Fruit fly (Drosophila melanogaster) whole organism, embryonic: ENCODE data around the gene CG17267.

ENCODE experiments used
- Bdp1 ChIP-seq: fragments of 200-800 bp; sonication (Bioruptor generic); optimal IDR thresholded peaks from 3 replicates; lab custom pipeline; 2016; ENCODE audit warnings: missing biosample characterization, missing genetic modification characterization
- C15 ChIP-seq: fragments of 200-800 bp; sonication (Bioruptor generic); IDR thresholded peaks from 3 replicates; pipeline ENCODE4 v1.3.6; 2022; ENCODE audit warnings: missing biosample characterization, missing genetic modification characterization
- CG10543 ChIP-seq: fragments of 200-800 bp; sonication (Bioruptor generic); optimal IDR thresholded peaks from 3 replicates; lab custom pipeline; 2017; ENCODE audit warnings: missing biosample characterization, mild to moderate bottlenecking, missing genetic modification characterization, moderate library complexity
- CG10565 ChIP-seq: fragments of 200-800 bp; sonication (Bioruptor generic); optimal IDR thresholded peaks from 3 replicates; lab custom pipeline; 2016; ENCODE audit warnings: missing biosample characterization, mild to moderate bottlenecking, missing genetic modification characterization
- CG11504 ChIP-seq: fragments of 200-800 bp; sonication (Bioruptor generic); optimal IDR thresholded peaks from 3 replicates; lab custom pipeline; 2019; ENCODE audit warnings: missing biosample characterization, mild to moderate bottlenecking, missing genetic modification characterization, moderate library complexity
- CG13123 ChIP-seq: fragments of 200-800 bp; sonication (Bioruptor generic); optimal IDR thresholded peaks from 2 replicates; lab custom pipeline; 2016; ENCODE audit warnings: missing biosample characterization, missing genetic modification characterization
- CG13296 ChIP-seq: fragments of 200-800 bp; sonication (Bioruptor generic); optimal IDR thresholded peaks from 3 replicates; lab custom pipeline; 2018; ENCODE audit warnings: missing biosample characterization, mild to moderate bottlenecking, missing genetic modification characterization
- CG13894 ChIP-seq: fragments of 200-800 bp; sonication (Bioruptor generic); optimal IDR thresholded peaks from 3 replicates; lab custom pipeline; 2018; ENCODE audit warnings: missing biosample characterization, mild to moderate bottlenecking, missing genetic modification characterization, moderate library complexity
- CG1529 ChIP-seq: fragments of 200-800 bp; sonication (Bioruptor generic); optimal IDR thresholded peaks from 3 replicates; lab custom pipeline; 2018; ENCODE audit warnings: missing biosample characterization, missing genetic modification characterization
- CG15479 ChIP-seq: fragments of 200-800 bp; sonication (Bioruptor generic); optimal IDR thresholded peaks from 3 replicates; lab custom pipeline; 2019; ENCODE audit warnings: missing biosample characterization, mild to moderate bottlenecking, missing genetic modification characterization, moderate library complexity
- CG1603 ChIP-seq: fragments of 200-800 bp; sonication (Bioruptor generic); optimal IDR thresholded peaks from 2 replicates; lab custom pipeline; 2019; ENCODE audit warnings: missing biosample characterization, mild to moderate bottlenecking, missing genetic modification characterization, moderate library complexity
- CG6254 ChIP-seq: fragments of 200-800 bp; sonication (Bioruptor generic); optimal IDR thresholded peaks from 3 replicates; lab custom pipeline; 2017; ENCODE audit warnings: mild to moderate bottlenecking, missing biosample characterization, missing genetic modification reagents, missing genetic modification characterization
- CG7745 ChIP-seq: fragments of 200-800 bp; sonication (Bioruptor generic); optimal IDR thresholded peaks from 2 replicates; lab custom pipeline; 2018; ENCODE audit warnings: missing biosample characterization, mild to moderate bottlenecking, missing genetic modification characterization, moderate library complexity
- CG7963 ChIP-seq: fragments of 200-800 bp; sonication (Bioruptor generic); IDR thresholded peaks from 3 replicates; pipeline ENCODE4 v1.3.6; 2022; ENCODE audit warnings: missing biosample characterization, missing genetic modification characterization; ENCODE audit not compliant: partially characterized antibody
- CG8290 ChIP-seq, 3 experiments: fragments of 200-800 bp; sonication (Bioruptor generic); optimal IDR thresholded peaks; 2 replicates each; lab custom pipeline; 2016 to 2019; ENCODE audit warnings: missing biosample characterization in 3 of 3, missing genetic modification characterization in 3 of 3, mild to moderate bottlenecking in 2 of 3, moderate library complexity in 1 of 3
- CG9437 ChIP-seq: fragments of 200-800 bp; sonication (Bioruptor generic); optimal IDR thresholded peaks from 2 replicates; lab custom pipeline; 2018; ENCODE audit warnings: missing biosample characterization, mild to moderate bottlenecking, missing genetic modification characterization
- CHES-1-like ChIP-seq: fragments of 200-800 bp; sonication (Bioruptor generic); optimal IDR thresholded peaks from 2 replicates; lab custom pipeline; 2016; ENCODE audit warnings: missing biosample characterization, missing genetic modification characterization
- D19B ChIP-seq: fragments of 200-800 bp; sonication (Bioruptor generic); optimal IDR thresholded peaks from 2 replicates; lab custom pipeline; 2017; ENCODE audit warnings: missing biosample characterization, mild to moderate bottlenecking, missing genetic modification characterization
- Deaf1 ChIP-seq: fragments of 200-800 bp; optimal IDR thresholded peaks from 3 replicates; lab custom pipeline; 2019; ENCODE audit warnings: missing biosample characterization, mild to moderate bottlenecking, missing genetic modification characterization, moderate library complexity
- HmgD ChIP-seq: fragments of 200-800 bp; sonication (Bioruptor generic); optimal IDR thresholded peaks from 3 replicates; lab custom pipeline; 2016; ENCODE audit warnings: missing biosample characterization, missing genetic modification characterization
- Jarid2 ChIP-seq: fragments of 200-800 bp; sonication (Bioruptor generic); optimal IDR thresholded peaks from 3 replicates; lab custom pipeline; 2017; ENCODE audit warnings: mild to moderate bottlenecking, missing biosample characterization, missing genetic modification reagents, missing genetic modification characterization
- Mes4 ChIP-seq: fragments of 200-800 bp; sonication (Bioruptor generic); optimal IDR thresholded peaks from 2 replicates; lab custom pipeline; 2016; ENCODE audit warnings: missing biosample characterization, missing genetic modification characterization
- NK7.1 ChIP-seq: fragments of 200-800 bp; sonication (Bioruptor generic); optimal IDR thresholded peaks from 3 replicates; lab custom pipeline; 2016; ENCODE audit warnings: missing biosample characterization, missing genetic modification characterization
- abd-A ChIP-seq: fragments of 200-800 bp; sonication (Bioruptor generic); optimal IDR thresholded peaks from 3 replicates; lab custom pipeline; 2019; ENCODE audit warnings: missing biosample characterization, mild to moderate bottlenecking, missing genetic modification characterization, moderate library complexity
- amos ChIP-seq: fragments of 200-800 bp; sonication (Bioruptor generic); IDR thresholded peaks from 2 replicates; pipeline ENCODE4 v1.3.6; 2022; ENCODE audit warnings: missing biosample characterization, missing genetic modification characterization; ENCODE audit not compliant: partially characterized antibody
- bbx ChIP-seq: fragments of 200-800 bp; sonication (Bioruptor generic); IDR thresholded peaks from 2 replicates; pipeline ENCODE4 v1.3.6; 2022; ENCODE audit warnings: missing biosample characterization, missing genetic modification characterization; ENCODE audit not compliant: partially characterized antibody
- cas ChIP-seq: fragments of 200-800 bp; sonication (Bioruptor generic); IDR thresholded peaks from 2 replicates; pipeline ENCODE4 v1.3.6; 2022; ENCODE audit warnings: missing biosample characterization, missing genetic modification characterization
- exex ChIP-seq: fragments of 200-800 bp; sonication (Bioruptor generic); optimal IDR thresholded peaks from 4 replicates; lab custom pipeline; 2018; ENCODE audit warnings: missing biosample characterization, mild to moderate bottlenecking, missing genetic modification characterization, moderate library complexity
- hbn ChIP-seq: fragments of 200-800 bp; sonication (Bioruptor generic); IDR thresholded peaks from 2 replicates; pipeline ENCODE4 v1.3.6; 2022; ENCODE audit warnings: missing biosample characterization, missing genetic modification characterization; ENCODE audit not compliant: partially characterized antibody
- jigr1 ChIP-seq: fragments of 200-800 bp; sonication (Bioruptor generic); IDR thresholded peaks from 3 replicates; pipeline ENCODE4 v1.3.6; 2022; ENCODE audit warnings: missing biosample characterization, missing genetic modification characterization
- mam ChIP-seq: fragments of 200-800 bp; sonication (Bioruptor generic); optimal IDR thresholded peaks from 3 replicates; lab custom pipeline; 2016; ENCODE audit warnings: missing biosample characterization, missing genetic modification characterization
- pfk ChIP-seq: fragments of 200-800 bp; sonication (Bioruptor generic); optimal IDR thresholded peaks from 2 replicates; lab custom pipeline; 2018; ENCODE audit warnings: missing biosample characterization, mild to moderate bottlenecking, missing genetic modification characterization, moderate library complexity
- pita ChIP-seq: fragments of 200-800 bp; sonication (Bioruptor generic); optimal IDR thresholded peaks from 2 replicates; lab custom pipeline; 2017; ENCODE audit warnings: missing biosample characterization, mild to moderate bottlenecking, missing genetic modification characterization
- scrt ChIP-seq: fragments of 200-800 bp; sonication (Bioruptor generic); optimal IDR thresholded peaks from 2 replicates; lab custom pipeline; 2018; ENCODE audit warnings: missing biosample characterization, mild to moderate bottlenecking, missing genetic modification characterization, moderate library complexity
- tio ChIP-seq: fragments of 200-800 bp; sonication (Bioruptor generic); optimal IDR thresholded peaks from 2 replicates; lab custom pipeline; 2017; ENCODE audit warnings: missing biosample characterization, missing genetic modification characterization, inconsistent platforms
- tx ChIP-seq: fragments of 200-800 bp; sonication (Bioruptor generic); optimal IDR thresholded peaks from 2 replicates; lab custom pipeline; 2016; ENCODE audit warnings: missing biosample characterization, missing genetic modification characterization
- vnd ChIP-seq: fragments of 200-800 bp; sonication (Bioruptor generic); IDR thresholded peaks from 3 replicates; pipeline ENCODE4 v1.3.6; 2022; ENCODE audit warnings: missing biosample characterization, missing genetic modification characterization; ENCODE audit not compliant: partially characterized antibody

Gene CG17267

DNA sequence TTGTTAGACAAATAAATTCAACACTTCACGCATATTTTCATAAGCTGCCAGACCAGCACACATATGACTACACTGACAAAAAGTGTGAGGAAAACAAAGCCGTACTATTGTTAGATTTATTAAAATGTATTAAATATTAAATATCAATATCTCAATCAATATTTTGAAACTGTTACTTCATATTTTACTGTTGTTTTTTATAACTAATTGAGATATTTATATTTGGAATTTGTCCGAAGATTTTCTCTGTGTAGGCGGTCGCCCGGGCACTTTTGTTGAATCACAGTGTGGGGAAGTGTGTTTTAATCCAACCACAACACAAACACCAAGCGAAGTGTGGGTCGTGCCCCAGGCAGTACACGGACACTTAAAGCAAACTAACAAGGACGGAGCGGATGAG, 19.6 kb downstream of the CG17267 start (continued):
- TF ChIP-seq vnd (GFP tag; lab: Robert Waterston, UW) (no peak), CG10565 (GFP tag; lab: Kevin White, UChicago) (no peak), hbn (no peak), mam (GFP tag; lab: Kevin White, UChicago) (no peak), CG13296 (GFP tag; lab: Kevin White, UChicago) (peak; percentile 12), pita (no peak), NK7.1 (GFP tag; lab: Kevin White, UChicago) (no peak)
- TF ChIP-seq, all 482 proteins: peak for 26

DNA sequence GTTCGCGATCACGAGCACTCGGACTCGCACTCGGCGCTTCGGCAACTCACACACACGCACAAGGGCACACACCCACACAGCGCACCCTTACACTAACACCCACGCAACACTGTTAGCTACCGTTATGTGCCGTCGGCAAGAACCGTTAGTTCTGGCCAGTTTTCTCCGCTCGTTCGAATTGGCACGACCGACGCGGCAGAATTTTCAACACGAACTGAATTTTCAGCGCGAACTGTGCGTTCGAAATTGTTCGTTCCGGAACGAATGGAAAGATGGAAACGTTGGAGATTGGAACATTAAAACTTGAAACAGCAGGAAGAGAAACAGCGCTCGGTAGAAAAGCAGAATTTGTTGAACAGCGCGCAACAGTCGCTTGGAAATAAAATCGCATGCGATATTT, 24.5 kb downstream of the CG17267 start, which contains the start of gene Oamb:
Oamb (minus strand) TSS at position 218 of the 400 bp plus-strand sequence.
- TF ChIP-seq tx (GFP tag; lab: Kevin White, UChicago) (no peak), Jarid2 (GFP tag; lab: Kevin White, UChicago) (peak; percentile 59), abd-A (tag; lab: Kevin White, UChicago) (peak; percentile 30), Deaf1 (peak; percentile 87), tio (GFP tag; lab: Kevin White, UChicago) (no peak), CG7963 (GFP tag; lab: Robert Waterston, UW) (no peak), CG7745 (tag; lab: Kevin White, UChicago) (no peak), scrt (GFP tag; lab: Kevin White, UChicago) (peak; percentile 25), CG15479 (GFP tag; lab: Kevin White, UChicago) (peak; percentile 16), CG8290 (GFP tag; optimal IDR thresholded peaks at IDR 0.05; lab: Kevin White, UChicago) (no peak), CG8290 (tag; optimal IDR thresholded peaks at IDR 0.05; lab: Kevin White, UChicago) (peak in 1 of 2 experiments; percentile 16), CG11504 (tag; lab: Kevin White, UChicago) (no peak), CG13894 (tag; lab: Kevin White, UChicago) (peak; percentile 8), D19B (GFP tag; lab: Kevin White, UChicago) (no peak), C15 (GFP tag; lab: Robert Waterston, UW) (no peak), HmgD (GFP tag; lab: Kevin White, UChicago) (no peak), CG10543 (GFP tag; lab: Kevin White, UChicago) (no peak), CG10565 (GFP tag; lab: Kevin White, UChicago) (no peak), CHES-1-like (GFP tag; lab: Kevin White, UChicago) (no peak), CG6254 (no peak), cas (GFP tag; lab: Robert Waterston, UW) (no peak), Mes4 (GFP tag; lab: Kevin White, UChicago) (no peak), exex (tag; lab: Kevin White, UChicago) (no peak), CG1603 (no peak), bbx (no peak), amos (GFP tag; lab: Robert Waterston, UW) (peak; percentile 14; the same call in 1 of the 2 replicates), jigr1 (GFP tag; lab: Robert Waterston, UW) (no peak), CG13123 (GFP tag; lab: Kevin White, UChicago) (no peak), CG1529 (GFP tag; lab: Kevin White, UChicago) (peak; percentile 59), pfk (GFP tag; lab: Kevin White, UChicago) (peak; percentile 96), CG9437 (no peak), Bdp1 (no peak)
